Fruit fly (Drosophila melanogaster) whole organism, embryonic: ENCODE data around the gene Cdc16.

Experiments used
- CG1024 ChIP-seq: fragments of 200-800 bp; sonication (Bioruptor generic); IDR thresholded peaks from 2 replicates; pipeline ENCODE4 v1.3.6; 2022; ENCODE audit warnings: missing biosample characterization, missing genetic modification characterization
- CG10431 ChIP-seq: fragments of 200-800 bp; sonication (Bioruptor generic); optimal IDR thresholded peaks from 3 replicates; lab custom pipeline; 2018; ENCODE audit warnings: missing biosample characterization, mild to moderate bottlenecking, missing genetic modification characterization
- CG11504 ChIP-seq: fragments of 200-800 bp; sonication (Bioruptor generic); optimal IDR thresholded peaks from 3 replicates; lab custom pipeline; 2019; ENCODE audit warnings: missing biosample characterization, mild to moderate bottlenecking, missing genetic modification characterization, moderate library complexity
- CG12391 ChIP-seq: fragments of 200-800 bp; sonication (Bioruptor generic); optimal IDR thresholded peaks from 3 replicates; lab custom pipeline; 2018; ENCODE audit warnings: missing biosample characterization, mild to moderate bottlenecking, missing genetic modification characterization, moderate library complexity
- CG15011 ChIP-seq: fragments of 200-800 bp; sonication (Bioruptor generic); optimal IDR thresholded peaks from 3 replicates; lab custom pipeline; 2018; ENCODE audit warnings: missing biosample characterization, mild to moderate bottlenecking, missing genetic modification characterization
- CG1603 ChIP-seq: fragments of 200-800 bp; sonication (Bioruptor generic); optimal IDR thresholded peaks from 2 replicates; lab custom pipeline; 2019; ENCODE audit warnings: missing biosample characterization, mild to moderate bottlenecking, missing genetic modification characterization, moderate library complexity
- CG30403 ChIP-seq: fragments of 200-800 bp; sonication (Bioruptor generic); optimal IDR thresholded peaks from 3 replicates; lab custom pipeline; 2016; ENCODE audit warnings: missing biosample characterization, missing genetic modification characterization
- CG31224 ChIP-seq: fragments of 200-800 bp; sonication (Bioruptor generic); IDR thresholded peaks from 2 replicates; pipeline ENCODE4 v1.3.6; 2022; ENCODE audit warnings: missing biosample characterization, missing genetic modification characterization
- CG34422 ChIP-seq: fragments of 200-800 bp; sonication (Bioruptor generic); IDR thresholded peaks from 3 replicates; pipeline ENCODE4 v1.3.6; 2022; ENCODE audit warnings: missing biosample characterization, missing genetic modification characterization
- CG3726 ChIP-seq: fragments of 200-800 bp; sonication (Bioruptor generic); IDR thresholded peaks from 3 replicates; pipeline ENCODE4, ENCODE4 v1.3.6; 2022; ENCODE audit warnings: missing biosample characterization, missing genetic modification characterization
- CG3847 ChIP-seq: fragments of 200-800 bp; sonication (Bioruptor generic); IDR thresholded peaks from 2 replicates; pipeline ENCODE4 v1.3.6; 2022; ENCODE audit warnings: missing biosample characterization, missing genetic modification characterization
- CG5180 ChIP-seq: fragments of 200-800 bp; sonication (Bioruptor generic); optimal IDR thresholded peaks from 3 replicates; lab custom pipeline; 2017; ENCODE audit warnings: missing biosample characterization, missing genetic modification characterization, mild to moderate bottlenecking, moderate library complexity, missing genetic modification reagents
- CG7786 ChIP-seq: fragments of 200-800 bp; sonication (Bioruptor generic); optimal IDR thresholded peaks from 2 replicates; lab custom pipeline; 2016; ENCODE audit warnings: missing biosample characterization, missing genetic modification characterization
- CG8478 ChIP-seq: fragments of >200 bp; optimal IDR thresholded peaks from 2 replicates; lab custom pipeline; 2018
- CG8765 ChIP-seq: fragments of 200-800 bp; sonication (Bioruptor generic); IDR thresholded peaks from 2 replicates; pipeline ENCODE4 v1.3.6; 2022; ENCODE audit warnings: missing biosample characterization, missing genetic modification characterization
- CG9727 ChIP-seq: fragments of 200-800 bp; sonication (Bioruptor generic); optimal IDR thresholded peaks from 3 replicates; lab custom pipeline; 2017; ENCODE audit warnings: missing biosample characterization, mild to moderate bottlenecking, missing genetic modification characterization
- CG9876 ChIP-seq: fragments of 200-800 bp; sonication (Bioruptor generic); optimal IDR thresholded peaks from 2 replicates; lab custom pipeline; 2016; ENCODE audit warnings: missing biosample characterization, missing genetic modification characterization
- Camta ChIP-seq: fragments of 200-800 bp; sonication (Bioruptor generic); optimal IDR thresholded peaks from 2 replicates; lab custom pipeline; 2016; ENCODE audit warnings: missing biosample characterization, missing genetic modification characterization
- Deaf1 ChIP-seq: fragments of 200-800 bp; optimal IDR thresholded peaks from 3 replicates; lab custom pipeline; 2019; ENCODE audit warnings: missing biosample characterization, mild to moderate bottlenecking, missing genetic modification characterization, moderate library complexity
- Drgx ChIP-seq: fragments of 200-800 bp; sonication (Bioruptor generic); IDR thresholded peaks from 2 replicates; pipeline ENCODE4 v1.3.6; 2022; ENCODE audit warnings: missing biosample characterization, missing genetic modification characterization
- Elba2 ChIP-seq: fragments of 200-800 bp; sonication (Bioruptor generic); optimal IDR thresholded peaks from 3 replicates; lab custom pipeline; 2016; ENCODE audit warnings: missing biosample characterization, missing genetic modification characterization
- HLH4C ChIP-seq: fragments of 200-800 bp; sonication (Bioruptor generic); IDR thresholded peaks from 3 replicates; pipeline ENCODE4 v1.3.6; 2022; ENCODE audit warnings: missing biosample characterization, missing genetic modification characterization; ENCODE audit not compliant: partially characterized antibody
- Hr39 ChIP-seq: fragments of >200 bp; optimal IDR thresholded peaks from 2 replicates; lab custom pipeline; 2017
- MESR4 ChIP-seq: fragments of 200-800 bp; sonication (Bioruptor generic); optimal IDR thresholded peaks from 2 replicates; lab custom pipeline; 2018; ENCODE audit warnings: missing biosample characterization, mild to moderate bottlenecking, missing genetic modification characterization, moderate library complexity
- Med ChIP-seq: fragments of 200-800 bp; sonication (Bioruptor generic); peaks from one replicate; lab custom pipeline; 2016; ENCODE audit warnings: missing biosample characterization, missing genetic modification characterization, mild to moderate bottlenecking, inconsistent platforms, moderate library complexity
- Nf-YA ChIP-seq: fragments of 200-800 bp; sonication (Bioruptor generic); IDR thresholded peaks from 2 replicates; pipeline ENCODE4 v1.3.6; 2022; ENCODE audit warnings: missing biosample characterization, missing genetic modification characterization
- Nf-YC ChIP-seq: fragments of 200-800 bp; optimal IDR thresholded peaks from 3 replicates; lab custom pipeline; 2019; ENCODE audit warnings: missing biosample characterization, mild to moderate bottlenecking, missing genetic modification characterization, moderate library complexity
- Trl ChIP-seq, 3 experiments: fragments of >200 bp in 2 of 3; fragments of 200-800 bp in 1 of 3; sonication (Bioruptor generic) in 1 of 3; optimal IDR thresholded peaks; 2 replicates in 1 of 3; 3 replicates in 2 of 3; lab custom pipeline; 2016 to 2017; ENCODE audit warnings: missing biosample characterization in 1 of 3, missing genetic modification characterization in 1 of 3
- Xrp1 ChIP-seq: fragments of 200-800 bp; sonication (Bioruptor generic); IDR thresholded peaks from 2 replicates; pipeline ENCODE4 v1.3.6; 2022; ENCODE audit warnings: missing biosample characterization, missing genetic modification characterization
- ac ChIP-seq: fragments of 200-800 bp; sonication (Bioruptor generic); optimal IDR thresholded peaks from 3 replicates; lab custom pipeline; 2017; ENCODE audit warnings: missing biosample characterization, mild to moderate bottlenecking, missing genetic modification characterization
- cad ChIP-seq: fragments of >200 bp; optimal IDR thresholded peaks from 2 replicates; lab custom pipeline; 2017; ENCODE audit warnings: missing biosample characterization, missing genetic modification characterization
- croc ChIP-seq: fragments of 200-800 bp; sonication (Bioruptor generic); conservative IDR thresholded peaks from 3 replicates; pipeline ENCODE4 v1.3.6; 2022; ENCODE audit warnings: missing biosample characterization, missing genetic modification characterization
- crol ChIP-seq: fragments of 200-800 bp; sonication (Bioruptor generic); IDR thresholded peaks from 2 replicates; pipeline ENCODE4 v1.3.6; 2022; ENCODE audit warnings: missing biosample characterization, missing genetic modification characterization
- crp ChIP-seq, 2 experiments: fragments of 200-800 bp; sonication (Bioruptor generic); optimal IDR thresholded peaks; 2 replicates in 1 of 2; 3 replicates in 1 of 2; lab custom pipeline; 2017; ENCODE audit warnings: missing biosample characterization in 2 of 2, missing genetic modification characterization in 2 of 2, mild to moderate bottlenecking in 1 of 2, moderate library complexity in 1 of 2
- dmrt11E ChIP-seq: fragments of 200-800 bp; sonication (Bioruptor generic); optimal IDR thresholded peaks from 3 replicates; lab custom pipeline; 2018; ENCODE audit warnings: missing biosample characterization, mild to moderate bottlenecking, missing genetic modification characterization, moderate library complexity
- ems ChIP-seq: fragments of 200-800 bp; sonication (Bioruptor generic); optimal IDR thresholded peaks from 3 replicates; lab custom pipeline; 2016; ENCODE audit warnings: missing biosample characterization, missing genetic modification characterization
- insv ChIP-seq, 2 experiments: fragments of 200-800 bp; sonication (Bioruptor generic); optimal IDR thresholded peaks; 3 replicates each; lab custom pipeline; 2016 to 2018; ENCODE audit warnings: missing biosample characterization in 2 of 2, missing genetic modification characterization in 2 of 2
- lab ChIP-seq: fragments of 200-800 bp; sonication (Bioruptor generic); optimal IDR thresholded peaks from 3 replicates; lab custom pipeline; 2017; ENCODE audit warnings: missing biosample characterization, missing genetic modification characterization, mild to moderate bottlenecking, moderate library complexity, missing genetic modification reagents
- lmd ChIP-seq: fragments of 200-800 bp; sonication (Bioruptor generic); IDR thresholded peaks from 2 replicates; pipeline ENCODE4 v1.3.6; 2022; ENCODE audit warnings: missing biosample characterization, missing genetic modification characterization
- phol ChIP-seq: fragments of 200-800 bp; sonication (Bioruptor generic); optimal IDR thresholded peaks from 3 replicates; lab custom pipeline; 2018; ENCODE audit warnings: missing biosample characterization, mild to moderate bottlenecking, missing genetic modification characterization, moderate library complexity
- row ChIP-seq: fragments of 200-800 bp; sonication (Bioruptor generic); IDR thresholded peaks from 3 replicates; pipeline ENCODE4 v1.3.6; 2022; ENCODE audit warnings: missing biosample characterization, missing genetic modification characterization
- scrt ChIP-seq: fragments of 200-800 bp; sonication (Bioruptor generic); optimal IDR thresholded peaks from 2 replicates; lab custom pipeline; 2018; ENCODE audit warnings: missing biosample characterization, mild to moderate bottlenecking, missing genetic modification characterization, moderate library complexity
- sens ChIP-seq: fragments of 200-800 bp; sonication (Bioruptor generic); peaks from one replicate; lab custom pipeline; 2016; ENCODE audit warnings: missing biosample characterization, missing genetic modification characterization
- so ChIP-seq: fragments of 200-800 bp; sonication (Bioruptor generic); IDR thresholded peaks from 3 replicates; pipeline ENCODE4 v1.3.6; 2022; ENCODE audit warnings: missing biosample characterization, missing genetic modification characterization
- ttk ChIP-seq: fragments of 200-800 bp; sonication (Bioruptor generic); IDR thresholded peaks from 2 replicates; pipeline ENCODE4 v2.1.2; 2022; ENCODE audit warnings: missing biosample characterization, missing genetic modification characterization
- twi ChIP-seq: fragments of 200-800 bp; optimal IDR thresholded peaks from 2 replicates; lab custom pipeline; 2019; ENCODE audit warnings: missing biosample characterization, mild to moderate bottlenecking, missing genetic modification characterization, moderate library complexity
- zf30C ChIP-seq: fragments of 200-800 bp; sonication (Bioruptor generic); optimal IDR thresholded peaks from 3 replicates; lab custom pipeline; 2018; ENCODE audit warnings: missing biosample characterization, mild to moderate bottlenecking, missing genetic modification characterization

Cdc16 gene

DNA sequence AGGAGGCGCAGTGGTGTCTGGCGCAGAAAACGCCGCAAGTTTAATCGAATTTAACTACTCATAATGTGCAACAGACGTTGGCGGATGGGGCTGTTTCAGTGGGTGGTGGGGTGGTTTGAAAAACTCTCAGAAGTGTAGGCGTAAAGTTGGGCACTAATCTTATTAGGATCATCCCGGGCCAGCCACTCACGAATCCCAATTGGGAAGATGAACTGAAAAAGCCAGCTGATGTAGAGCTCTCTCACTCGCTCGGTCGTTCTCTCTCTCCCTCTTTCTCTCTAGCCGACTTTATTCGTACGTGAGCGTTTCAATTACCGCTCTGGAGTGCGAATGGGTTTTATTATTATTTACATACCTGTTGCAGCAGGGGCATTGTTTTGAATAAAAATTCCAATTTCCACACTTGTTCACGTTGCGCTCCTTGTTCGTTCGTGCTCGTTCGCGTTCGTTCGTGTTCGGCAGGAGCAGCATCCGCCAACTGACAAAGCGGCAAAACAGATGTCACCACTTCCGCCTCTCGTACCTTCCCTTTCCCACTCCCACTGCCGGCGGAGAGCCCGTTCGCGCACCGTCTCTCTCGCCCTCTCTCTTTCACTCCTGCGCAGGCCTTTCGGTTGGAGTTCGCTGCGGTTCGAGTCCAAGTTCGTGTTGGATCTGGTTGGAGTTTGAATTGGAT lies 2.2 kb upstream of the Cdc16 start (continued):
- TF ChIP-seq Elba2 (peak; percentile 93), ttk (GFP tag; lab: Robert Waterston, UW) (no peak), CG8765 (GFP tag; lab: Robert Waterston, UW) (0 out of 2 replicates have a peak, but pooled peaks have one; percentile 12), so (GFP tag; lab: Robert Waterston, UW) (peak; percentile 29; the same call in 1 of the 3 replicates), crol (GFP tag; lab: Robert Waterston, UW) (peak; percentile 31; the same call in 1 of the 2 replicates), twi (peak; percentile 67), MESR4 (GFP tag; lab: Kevin White, UChicago) (no peak), croc (GFP tag; lab: Robert Waterston, UW) (no peak), Camta (GFP tag; lab: Kevin White, UChicago) (no peak), ac (GFP tag; lab: Kevin White, UChicago) (peak; percentile 0), insv (GFP tag; optimal IDR thresholded peaks at IDR 0.05; lab: Kevin White, UChicago) (peak; percentile 2 to 85), CG8478 (peak; percentile 36), cad (GFP tag; lab: Kevin White, UChicago) (peak; percentile 36), HLH4C (GFP tag; lab: Robert Waterston, UW) (0 out of 3 replicates have a peak, but pooled peaks have one; percentile 20), Nf-YC (tag; lab: Kevin White, UChicago) (peak; percentile 27), crp (GFP tag; optimal IDR thresholded peaks at IDR 0.05; lab: Kevin White, UChicago) (peak in 1 of 2 experiments; percentile 37), scrt (GFP tag; lab: Kevin White, UChicago) (peak; percentile 92), Deaf1 (tag; lab: Kevin White, UChicago) (peak; percentile 93), Trl (optimal IDR thresholded peaks at IDR 0.05; lab: Kevin White, UChicago) (peak; percentile 48 to 50), Trl (GFP tag; optimal IDR thresholded peaks at IDR 0.05; lab: Kevin White, UChicago) (no peak), CG9876 (no peak), CG5180 (GFP tag; lab: Kevin White, UChicago) (peak; percentile 98)

DNA sequence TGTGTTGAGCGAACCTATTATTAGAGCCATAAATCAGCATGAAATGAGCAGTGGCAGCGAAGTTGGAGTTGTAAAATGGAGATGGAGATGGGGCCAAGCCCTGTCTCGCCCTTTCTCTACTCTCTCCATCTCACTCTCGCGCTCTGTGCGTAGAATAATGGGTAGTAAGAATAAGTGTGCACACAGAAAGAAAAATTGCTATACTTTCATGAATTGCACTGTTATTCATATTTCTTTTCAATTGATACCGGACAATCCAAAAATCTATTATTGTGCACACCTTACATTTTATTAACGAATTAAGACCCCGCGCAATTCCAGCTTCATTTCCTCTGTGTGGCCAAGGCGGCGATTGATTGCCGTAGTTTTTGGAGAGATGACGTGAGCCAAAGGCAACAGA lies 1.2 kb upstream of the Cdc16 start:
- TF ChIP-seq CG7786 (GFP tag; lab: Kevin White, UChicago) (peak; percentile 21), CG34422 (GFP tag; lab: Robert Waterston, UW) (0 out of 3 replicates have a peak, but pooled peaks have one; percentile 29), CG15011 (no peak), CG11504 (tag; lab: Kevin White, UChicago) (no peak), phol (tag; lab: Kevin White, UChicago) (peak; percentile 7), CG1024 (GFP tag; lab: Robert Waterston, UW) (no peak), sens (GFP tag; lab: Kevin White, UChicago) (peak; percentile 58), zf30C (GFP tag; lab: Kevin White, UChicago) (no peak), CG3847 (GFP tag; lab: Robert Waterston, UW) (no peak), lmd (GFP tag; lab: Robert Waterston, UW) (peak; percentile 29; the same call in 1 of the 2 replicates), Hr39 (lab: Kevin White, UChicago) (no peak), Xrp1 (GFP tag; lab: Robert Waterston, UW) (peak; percentile 43), Med (GFP tag; lab: Kevin White, UChicago) (peak; percentile 45), Trl (optimal IDR thresholded peaks at IDR 0.05; lab: Kevin White, UChicago) (peak in 1 of 2 experiments; percentile 11), Trl (GFP tag; optimal IDR thresholded peaks at IDR 0.05; lab: Kevin White, UChicago) (peak; percentile 11), Drgx (no peak), CG30403 (GFP tag; lab: Kevin White, UChicago) (peak; percentile 5), CG1603 (tag; lab: Kevin White, UChicago) (peak; percentile 14), ems (GFP tag; lab: Kevin White, UChicago) (no peak), dmrt11E (tag; lab: Kevin White, UChicago) (peak; percentile 4), Nf-YA (no peak), CG10431 (no peak), CG9727 (peak; percentile 18), CG3726 (GFP tag; lab: Robert Waterston, UW) (0 out of 3 replicates have a peak, but pooled peaks have one; percentile 20), lab (peak; percentile 0), CG12391 (tag; lab: Kevin White, UChicago) (peak; percentile 7), CG31224 (0 out of 2 replicates have a peak, but pooled peaks have one; percentile 13), row (peak; percentile 34; the same call in 1 of the 3 replicates)
